Fruit fly (Drosophila melanogaster) whole organism, embryonic: ENCODE data around the gene CG33258.

ENCODE experiments used
- Abd-B ChIP-seq: fragments of 200-800 bp; sonication (Bioruptor generic); optimal IDR thresholded peaks from 2 replicates; lab custom pipeline; 2018; ENCODE audit warnings: missing biosample characterization, mild to moderate bottlenecking, missing genetic modification characterization, moderate library complexity
- CG10267 ChIP-seq: fragments of 200-800 bp; sonication (Bioruptor generic); optimal IDR thresholded peaks from 2 replicates; lab custom pipeline; 2018; ENCODE audit warnings: missing biosample characterization, mild to moderate bottlenecking, missing genetic modification characterization, moderate library complexity
- CG10431 ChIP-seq: fragments of 200-800 bp; sonication (Bioruptor generic); optimal IDR thresholded peaks from 3 replicates; lab custom pipeline; 2018; ENCODE audit warnings: missing biosample characterization, mild to moderate bottlenecking, missing genetic modification characterization
- CG10543 ChIP-seq: fragments of 200-800 bp; sonication (Bioruptor generic); optimal IDR thresholded peaks from 3 replicates; lab custom pipeline; 2017; ENCODE audit warnings: missing biosample characterization, mild to moderate bottlenecking, missing genetic modification characterization, moderate library complexity
- CG12104 ChIP-seq: fragments of 200-800 bp; sonication (Bioruptor generic); optimal IDR thresholded peaks from 3 replicates; lab custom pipeline; 2016; ENCODE audit warnings: missing biosample characterization, missing genetic modification characterization
- CG12219 ChIP-seq: fragments of 200-800 bp; sonication (Bioruptor generic); optimal IDR thresholded peaks from 3 replicates; lab custom pipeline; 2018; ENCODE audit warnings: missing biosample characterization, mild to moderate bottlenecking, missing genetic modification characterization
- CG15011 ChIP-seq: fragments of 200-800 bp; sonication (Bioruptor generic); optimal IDR thresholded peaks from 3 replicates; lab custom pipeline; 2018; ENCODE audit warnings: missing biosample characterization, mild to moderate bottlenecking, missing genetic modification characterization
- CG15514 ChIP-seq: fragments of 200-800 bp; sonication (Bioruptor generic); optimal IDR thresholded peaks from 3 replicates; lab custom pipeline; 2017; ENCODE audit warnings: missing biosample characterization, missing genetic modification characterization, mild to moderate bottlenecking, moderate library complexity, missing genetic modification reagents
- CG15696 ChIP-seq: fragments of 200-800 bp; sonication (Bioruptor generic); optimal IDR thresholded peaks from 2 replicates; lab custom pipeline; 2019; ENCODE audit warnings: missing biosample characterization, mild to moderate bottlenecking, missing genetic modification characterization, moderate library complexity
- CG17912 ChIP-seq: fragments of 200-800 bp; sonication (Bioruptor generic); optimal IDR thresholded peaks from 2 replicates; lab custom pipeline; 2018; ENCODE audit warnings: missing biosample characterization, mild to moderate bottlenecking, missing genetic modification characterization
- CG18476 ChIP-seq: fragments of 200-800 bp; sonication (Bioruptor generic); optimal IDR thresholded peaks from 2 replicates; lab custom pipeline; 2016; ENCODE audit warnings: missing biosample characterization, mild to moderate bottlenecking, missing genetic modification characterization
- CG30020 ChIP-seq: fragments of 200-800 bp; optimal IDR thresholded peaks from 2 replicates; lab custom pipeline; 2019; ENCODE audit warnings: missing biosample characterization, mild to moderate bottlenecking, missing genetic modification characterization, moderate library complexity
- CG3726 ChIP-seq: fragments of 200-800 bp; sonication (Bioruptor generic); IDR thresholded peaks from 3 replicates; pipeline ENCODE4, ENCODE4 v1.3.6; 2022; ENCODE audit warnings: missing biosample characterization, missing genetic modification characterization
- CG4730 ChIP-seq: fragments of 200-800 bp; sonication (Bioruptor generic); IDR thresholded peaks from 2 replicates; pipeline ENCODE4 v1.3.6; 2022; ENCODE audit warnings: missing biosample characterization, missing genetic modification characterization
- CG5180 ChIP-seq: fragments of 200-800 bp; sonication (Bioruptor generic); optimal IDR thresholded peaks from 3 replicates; lab custom pipeline; 2017; ENCODE audit warnings: missing biosample characterization, missing genetic modification characterization, mild to moderate bottlenecking, moderate library complexity, missing genetic modification reagents
- CHES-1-like ChIP-seq: fragments of 200-800 bp; sonication (Bioruptor generic); optimal IDR thresholded peaks from 2 replicates; lab custom pipeline; 2016; ENCODE audit warnings: missing biosample characterization, missing genetic modification characterization
- CTCF ChIP-seq: fragments of 200-800 bp; sonication (Bioruptor generic); optimal IDR thresholded peaks from 2 replicates; lab custom pipeline; 2017; ENCODE audit warnings: missing biosample characterization, mild to moderate bottlenecking, missing genetic modification characterization, moderate library complexity
- Ets65A ChIP-seq: fragments of 200-800 bp; sonication (Bioruptor generic); peaks from one replicate; lab custom pipeline; 2016; ENCODE audit warnings: missing biosample characterization, missing genetic modification characterization
- HLH4C ChIP-seq: fragments of 200-800 bp; sonication (Bioruptor generic); IDR thresholded peaks from 3 replicates; pipeline ENCODE4 v1.3.6; 2022; ENCODE audit warnings: missing biosample characterization, missing genetic modification characterization; ENCODE audit not compliant: partially characterized antibody
- Hmr ChIP-seq: fragments of 200-800 bp; sonication (Bioruptor generic); optimal IDR thresholded peaks from 3 replicates; lab custom pipeline; 2017; ENCODE audit warnings: mild to moderate bottlenecking, missing biosample characterization, missing genetic modification reagents, missing genetic modification characterization
- Med ChIP-seq: fragments of 200-800 bp; sonication (Bioruptor generic); peaks from one replicate; lab custom pipeline; 2016; ENCODE audit warnings: missing biosample characterization, missing genetic modification characterization, mild to moderate bottlenecking, inconsistent platforms, moderate library complexity
- Meics ChIP-seq: fragments of 200-800 bp; sonication (Bioruptor generic); optimal IDR thresholded peaks from 2 replicates; lab custom pipeline; 2017; ENCODE audit warnings: missing biosample characterization, mild to moderate bottlenecking, missing genetic modification characterization
- Ptx1 ChIP-seq: fragments of 200-800 bp; sonication (Bioruptor generic); IDR thresholded peaks from 2 replicates; pipeline ENCODE4 v1.3.6; 2022; ENCODE audit warnings: missing biosample characterization, missing genetic modification characterization
- Rx ChIP-seq: fragments of 200-800 bp; sonication (Bioruptor generic); IDR thresholded peaks from 2 replicates; pipeline ENCODE4 v1.3.6; 2022; ENCODE audit warnings: missing biosample characterization, missing genetic modification characterization
- Taf1 ChIP-seq: fragments of 200-800 bp; sonication (Bioruptor generic); IDR thresholded peaks from 2 replicates; pipeline ENCODE4 v1.3.6; 2022; ENCODE audit warnings: missing biosample characterization, missing genetic modification characterization
- Tbp ChIP-seq: fragments of >200 bp; optimal IDR thresholded peaks from 2 replicates; lab custom pipeline; 2018; ENCODE audit warnings: missing biosample characterization, missing genetic modification characterization
- Usf ChIP-seq: fragments of 200-800 bp; sonication (Bioruptor generic); optimal IDR thresholded peaks from 2 replicates; lab custom pipeline; 2017; ENCODE audit warnings: missing genotype, missing biosample characterization, missing genetic modification characterization
- Vsx1 ChIP-seq: fragments of 200-800 bp; sonication (Bioruptor generic); optimal IDR thresholded peaks from 2 replicates; lab custom pipeline; 2017; ENCODE audit warnings: missing biosample characterization, mild to moderate bottlenecking, missing genetic modification characterization, missing genetic modification reagents
- YL-1 ChIP-seq: fragments of 200-800 bp; sonication (Bioruptor generic); optimal IDR thresholded peaks from 3 replicates; lab custom pipeline; 2017; ENCODE audit warnings: missing biosample characterization, mild to moderate bottlenecking, missing genetic modification characterization
- abd-A ChIP-seq: fragments of 200-800 bp; sonication (Bioruptor generic); optimal IDR thresholded peaks from 3 replicates; lab custom pipeline; 2019; ENCODE audit warnings: missing biosample characterization, mild to moderate bottlenecking, missing genetic modification characterization, moderate library complexity
- ac ChIP-seq: fragments of 200-800 bp; sonication (Bioruptor generic); optimal IDR thresholded peaks from 3 replicates; lab custom pipeline; 2017; ENCODE audit warnings: missing biosample characterization, mild to moderate bottlenecking, missing genetic modification characterization
- al ChIP-seq: fragments of 200-800 bp; sonication (Bioruptor generic); IDR thresholded peaks from 2 replicates; pipeline ENCODE4 v1.3.6; 2022; ENCODE audit warnings: missing biosample characterization, missing genetic modification characterization
- bbx ChIP-seq: fragments of 200-800 bp; sonication (Bioruptor generic); IDR thresholded peaks from 2 replicates; pipeline ENCODE4 v1.3.6; 2022; ENCODE audit warnings: missing biosample characterization, missing genetic modification characterization; ENCODE audit not compliant: partially characterized antibody
- chm ChIP-seq: fragments of 200-800 bp; sonication (Bioruptor generic); IDR thresholded peaks from 2 replicates; pipeline ENCODE4 v1.3.6; 2022; ENCODE audit warnings: missing biosample characterization, missing genetic modification characterization
- crc ChIP-seq: fragments of 200-800 bp; sonication (Bioruptor generic); optimal IDR thresholded peaks from 2 replicates; lab custom pipeline; 2016; ENCODE audit warnings: missing biosample characterization, missing genetic modification characterization
- dan ChIP-seq: fragments of 200-800 bp; sonication (Bioruptor generic); IDR thresholded peaks from 2 replicates; pipeline ENCODE4 v1.3.6; 2022; ENCODE audit warnings: missing biosample characterization, missing genetic modification characterization
- dati ChIP-seq: fragments of 200-800 bp; sonication (Bioruptor generic); IDR thresholded peaks from 2 replicates; pipeline ENCODE4 v1.3.6; 2022; ENCODE audit warnings: missing biosample characterization, missing genetic modification characterization
- dm ChIP-seq: fragments of 200-800 bp; sonication (Bioruptor generic); optimal IDR thresholded peaks from 3 replicates; lab custom pipeline; 2016; ENCODE audit warnings: missing biosample characterization, missing genetic modification characterization
- inv ChIP-seq: fragments of 200-800 bp; sonication (Bioruptor generic); IDR thresholded peaks from 2 replicates; pipeline ENCODE4 v1.3.6; 2022; ENCODE audit warnings: missing biosample characterization, missing genetic modification characterization; ENCODE audit not compliant: partially characterized antibody
- jumu ChIP-seq: fragments of 200-800 bp; sonication (Bioruptor generic); optimal IDR thresholded peaks from 3 replicates; lab custom pipeline; 2016; ENCODE audit warnings: missing biosample characterization, missing genetic modification characterization
- kah ChIP-seq: fragments of 200-800 bp; sonication (Bioruptor generic); optimal IDR thresholded peaks from 2 replicates; lab custom pipeline; 2018; ENCODE audit warnings: missing biosample characterization, mild to moderate bottlenecking, missing genetic modification characterization
- kni ChIP-seq: fragments of 200-800 bp; sonication (Bioruptor generic); optimal IDR thresholded peaks from 3 replicates; lab custom pipeline; 2017; ENCODE audit warnings: mild to moderate bottlenecking, missing biosample characterization, missing genetic modification reagents, missing genetic modification characterization
- knrl ChIP-seq: fragments of 200-800 bp; sonication (Bioruptor generic); IDR thresholded peaks from 3 replicates; pipeline ENCODE4 v1.3.6; 2022; ENCODE audit warnings: missing biosample characterization, missing genetic modification characterization; ENCODE audit not compliant: partially characterized antibody
- lmd ChIP-seq: fragments of 200-800 bp; sonication (Bioruptor generic); IDR thresholded peaks from 2 replicates; pipeline ENCODE4 v1.3.6; 2022; ENCODE audit warnings: missing biosample characterization, missing genetic modification characterization
- luna ChIP-seq: fragments of 200-800 bp; sonication (Bioruptor generic); optimal IDR thresholded peaks from 2 replicates; lab custom pipeline; 2016; ENCODE audit warnings: missing biosample characterization, missing genetic modification characterization
- mirr ChIP-seq: fragments of 200-800 bp; sonication (Bioruptor generic); optimal IDR thresholded peaks from 3 replicates; lab custom pipeline; 2018; ENCODE audit warnings: missing biosample characterization, mild to moderate bottlenecking, missing genetic modification characterization
- oc ChIP-seq: fragments of 200-800 bp; sonication (Bioruptor generic); optimal IDR thresholded peaks from 2 replicates; lab custom pipeline; 2018; ENCODE audit warnings: missing biosample characterization, mild to moderate bottlenecking, missing genetic modification characterization, moderate library complexity
- onecut ChIP-seq: fragments of 200-800 bp; sonication (Bioruptor generic); IDR thresholded peaks from 2 replicates; pipeline ENCODE4 v1.3.6; 2022; ENCODE audit warnings: missing biosample characterization, missing genetic modification characterization
- sens-2 ChIP-seq: fragments of 200-800 bp; sonication (Bioruptor generic); IDR thresholded peaks from 2 replicates; pipeline ENCODE4 v1.3.6; 2022; ENCODE audit warnings: missing biosample characterization, missing genetic modification characterization
- z ChIP-seq: fragments of 200-800 bp; sonication (Bioruptor generic); IDR thresholded peaks from 3 replicates; pipeline ENCODE4 v1.3.6; 2022; ENCODE audit warnings: missing biosample characterization, missing genetic modification characterization

Gene CG33258

DNA sequence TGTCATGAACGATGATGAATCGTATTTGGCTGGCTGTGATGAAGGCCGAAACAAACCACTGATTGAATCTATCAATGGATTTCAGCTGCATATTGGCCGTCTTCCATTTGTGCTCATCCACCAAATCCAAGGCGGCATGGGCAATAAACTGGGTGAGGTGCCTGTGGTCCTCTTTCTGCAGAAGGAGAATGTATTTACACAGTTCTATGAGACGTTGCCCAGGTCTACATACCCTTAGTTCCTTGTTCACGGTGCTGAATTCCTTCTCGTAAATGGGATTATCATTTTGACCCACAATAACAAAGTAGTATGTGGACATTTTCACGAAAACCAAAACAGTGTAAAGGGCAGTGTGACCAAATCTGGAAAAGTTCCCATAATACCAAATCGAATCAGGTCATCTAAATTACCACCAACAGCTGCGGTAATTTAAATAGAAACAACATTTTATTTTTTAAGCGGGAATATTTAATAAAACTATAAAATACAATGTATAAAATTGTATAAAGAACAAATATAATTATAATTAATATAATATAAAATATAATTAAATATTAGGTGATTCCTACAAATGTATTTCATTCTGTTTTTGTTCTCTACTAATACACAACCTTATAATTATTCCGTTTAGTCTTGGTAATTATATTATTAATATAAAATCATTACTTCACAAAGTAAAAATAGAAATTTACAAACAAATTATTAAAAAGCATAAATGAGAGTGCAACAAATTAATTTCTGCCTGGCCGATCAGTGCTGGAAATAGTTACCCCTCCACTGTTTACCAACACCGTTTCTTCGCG lies 49.1 kb downstream of the CG33258 start, which contains the start of the genes Trs20 and elg1 (continued):
- TF ChIP-seq Tbp (no peak), CG3726 (no peak), kah (GFP tag; lab: Kevin White, UChicago) (peak; percentile 8), CTCF (GFP tag; lab: Kevin White, UChicago) (no peak), luna (GFP tag; lab: Kevin White, UChicago) (no peak), oc (tag; lab: Kevin White, UChicago) (no peak), Abd-B (GFP tag; lab: Kevin White, UChicago) (no peak), Ptx1 (GFP tag; lab: Robert Waterston, UW) (peak; percentile 47), mirr (GFP tag; lab: Kevin White, UChicago) (no peak), CG15696 (tag; lab: Kevin White, UChicago) (peak; percentile 54), CG15011 (no peak), CG10267 (peak; percentile 94), Med (peak; percentile 87), knrl (no peak), Taf1 (GFP tag; lab: Robert Waterston, UW) (no peak), crc (GFP tag; lab: Kevin White, UChicago) (no peak), CG18476 (GFP tag; lab: Kevin White, UChicago) (no peak), Meics (peak; percentile 61), HLH4C (no peak), onecut (GFP tag; lab: Robert Waterston, UW) (0 out of 2 replicates have a peak, but pooled peaks have one; percentile 33), abd-A (tag; lab: Kevin White, UChicago) (no peak), inv (GFP tag; lab: Robert Waterston, UW) (no peak), CG30020 (peak; percentile 71), CG12104 (GFP tag; lab: Kevin White, UChicago) (peak; percentile 42), dm (GFP tag; lab: Kevin White, UChicago) (no peak), lmd (GFP tag; lab: Robert Waterston, UW) (no peak), CG4730 (GFP tag; lab: Robert Waterston, UW) (no peak), CG12219 (GFP tag; lab: Kevin White, UChicago) (no peak), CG10431 (GFP tag; lab: Kevin White, UChicago) (peak; percentile 28), z (GFP tag; lab: Robert Waterston, UW) (no peak), chm (GFP tag; lab: Robert Waterston, UW) (0 out of 2 replicates have a peak, but pooled peaks have one; percentile 26), Hmr (peak; percentile 15), Usf (GFP tag; lab: Kevin White, UChicago) (no peak), sens-2 (GFP tag; lab: Robert Waterston, UW) (no peak), CG10543 (peak; percentile 49), Vsx1 (GFP tag; lab: Kevin White, UChicago) (peak; percentile 59), jumu (GFP tag; lab: Kevin White, UChicago) (no peak), kni (GFP tag; lab: Kevin White, UChicago) (peak; percentile 5), CG5180 (GFP tag; lab: Kevin White, UChicago) (no peak), YL-1 (GFP tag; lab: Kevin White, UChicago) (peak; percentile 47), CG17912 (GFP tag; lab: Kevin White, UChicago) (no peak), ac (no peak), bbx (GFP tag; lab: Robert Waterston, UW) (0 out of 2 replicates have a peak, but pooled peaks have one; percentile 11), al (peak; percentile 39; the same call in 1 of the 2 replicates), CHES-1-like (GFP tag; lab: Kevin White, UChicago) (no peak), Rx (GFP tag; lab: Robert Waterston, UW) (no peak), CG15514 (peak; percentile 50), dan (GFP tag; lab: Robert Waterston, UW) (no peak), Ets65A (GFP tag; lab: Kevin White, UChicago) (peak; percentile 66), dati (GFP tag; lab: Robert Waterston, UW) (no peak)
